Worm (Caenorhabditis elegans): Measurements from ENCODE around the gene nhr-145.

The nhr-145 gene

ce11 chrV:19125812-19126211, 38.3 kb downstream of the nhr-145 start (continued):
- peak; percentile 95 for TF ChIP-seq egl-43 (GFP tag; IDR thresholded peaks at IDR 0.05)
- TF ChIP-seq zip-11 (GFP tag; IDR thresholded peaks at IDR 0.05) = no peak
- peak in 1 of 2 experiments; percentile 63 for TF ChIP-seq hif-1 (tag; optimal IDR thresholded peaks at IDR 0.05)
- TF ChIP-seq mep-1 (tag; optimal IDR thresholded peaks at IDR 0.05) = peak; percentile 75
- TF ChIP-seq tra-1 (GFP tag; IDR thresholded peaks at IDR 0.05) = peak; percentile 74
- TF ChIP-seq nhr-111 (GFP tag; optimal IDR thresholded peaks at IDR 0.05) = peak; percentile 62
- 0 out of 2 replicates have a peak, but pooled peaks have one; percentile 71 for TF ChIP-seq nhr-41 (GFP tag; IDR thresholded peaks at IDR 0.05)
- TF ChIP-seq zip-2 (tag; optimal IDR thresholded peaks at IDR 0.05) = no peak
- TF ChIP-seq ces-1 (GFP tag; optimal IDR thresholded peaks at IDR 0.05) = no peak
- TF ChIP-seq aly-2 (tag; optimal IDR thresholded peaks at IDR 0.05) = no peak
- no peak for TF ChIP-seq nhr-10 (tag; optimal IDR thresholded peaks at IDR 0.05)
- TF ChIP-seq F49E8.2 (tag; optimal IDR thresholded peaks at IDR 0.05; ENCODE audit: borderline replicate concordance) = no peak
- no peak for TF ChIP-seq spr-1 (tag; optimal IDR thresholded peaks at IDR 0.05)
- no peak for TF ChIP-seq attf-4 (tag; optimal IDR thresholded peaks at IDR 0.05)
- TF ChIP-seq Y75B8A.6 (GFP tag; IDR thresholded peaks at IDR 0.05) = no peak
- TF ChIP-seq ZK337.2 (GFP tag; IDR thresholded peaks at IDR 0.05) = no peak
- no peak for TF ChIP-seq ztf-11 (tag; optimal IDR thresholded peaks at IDR 0.05)
- TF ChIP-seq nhr-42 (GFP tag; IDR thresholded peaks at IDR 0.05) = no peak; the same call in 1 of the 2 replicates
- TF ChIP-seq lim-7 (GFP tag; IDR thresholded peaks at IDR 0.05) = peak; percentile 91
- no peak for TF ChIP-seq lin-39 (tag; optimal IDR thresholded peaks at IDR 0.05)
- TF ChIP-seq rbr-2 (tag; optimal IDR thresholded peaks at IDR 0.05) = peak; percentile 34
- TF ChIP-seq jun-1 (tag; optimal IDR thresholded peaks at IDR 0.05) = no peak
- TF ChIP-seq F26F4.8 (GFP tag; conservative IDR thresholded peaks at IDR 0.05) = peak; percentile 78
- TF ChIP-seq snpc-4 (tag; optimal IDR thresholded peaks at IDR 0.05) = no peak
- TF ChIP-seq ctbp-1 (GFP tag; IDR thresholded peaks at IDR 0.05) = peak; percentile 89
- no peak for TF ChIP-seq F10B5.3 (tag; optimal IDR thresholded peaks at IDR 0.05)
- no peak for TF ChIP-seq fkh-10 (GFP tag; optimal IDR thresholded peaks at IDR 0.05)
- TF ChIP-seq madf-5 (GFP tag; IDR thresholded peaks at IDR 0.05) = 0 out of 4 replicates have a peak, but pooled peaks have one; percentile 32 to 74
- peak; percentile 95 for TF ChIP-seq set-16 (GFP tag; IDR thresholded peaks at IDR 0.05)
- TF ChIP-seq mdt-29 (GFP tag; IDR thresholded peaks at IDR 0.05) = no peak
- TF ChIP-seq dpl-1 (GFP tag; optimal IDR thresholded peaks at IDR 0.05) = peak; percentile 8
- no peak for TF ChIP-seq R02D3.7 (tag; optimal IDR thresholded peaks at IDR 0.05)
- no peak for TF ChIP-seq ZK546.5 (tag; optimal IDR thresholded peaks at IDR 0.05)
- peak; percentile 89 for TF ChIP-seq hlh-30 (tag; optimal IDR thresholded peaks at IDR 0.05; ENCODE audit: insufficient read depth)
- TF ChIP-seq hmg-1.1 (GFP tag; IDR thresholded peaks at IDR 0.05) = peak; percentile 91
- TF ChIP-seq dmd-6 (GFP tag; IDR thresholded peaks at IDR 0.05) = peak; percentile 73
- peak; percentile 83 for TF ChIP-seq dmd-8 (GFP tag; IDR thresholded peaks at IDR 0.05)
- peak; percentile 88 for TF ChIP-seq arid-1 (GFP tag; conservative IDR thresholded peaks at IDR 0.05)
- TF ChIP-seq sdz-12 (GFP tag; optimal IDR thresholded peaks at IDR 0.05) = no peak
- TF ChIP-seq egl-27 (tag; optimal IDR thresholded peaks at IDR 0.05) = no peak
- TF ChIP-seq lin-29 (GFP tag; IDR thresholded peaks at IDR 0.05) = no peak
- peak; percentile 81 for TF ChIP-seq vab-7 (GFP tag; IDR thresholded peaks at IDR 0.05)
- TF ChIP-seq T20F7.1 (GFP tag; optimal IDR thresholded peaks at IDR 0.05) = peak; percentile 78
- TF ChIP-seq lin-1 (GFP tag; IDR thresholded peaks at IDR 0.05) = no peak; the same call in 1 of the 2 replicates
- peak; percentile 40; the same call in 1 of the 2 replicates for TF ChIP-seq zfp-3 (GFP tag; conservative IDR thresholded peaks at IDR 0.05)
- TF ChIP-seq skn-1 (tag; optimal IDR thresholded peaks at IDR 0.05) = no peak
- TF ChIP-seq mxl-2 (GFP tag; conservative IDR thresholded peaks at IDR 0.05) = no peak
- TF ChIP-seq ceh-62 (tag; optimal IDR thresholded peaks at IDR 0.05) = no peak
- no peak; the same call in 1 of the 2 replicates for TF ChIP-seq php-3 (GFP tag; IDR thresholded peaks at IDR 0.05)
- TF ChIP-seq F37D6.2 (tag; optimal IDR thresholded peaks at IDR 0.05) = no peak
- no peak for TF ChIP-seq unc-39 (tag; optimal IDR thresholded peaks at IDR 0.05)
- TF ChIP-seq zfp-2 (tag; optimal IDR thresholded peaks at IDR 0.05) = peak; percentile 20

Data from whole organism, L4 larva.